Worm (Caenorhabditis elegans): ENCODE results near the gene lgc-35.

ce11 chrII:12880406-12880805 is 40.4 kb upstream of the lgc-35 start, which contains the start of gene F35C5.1:
- TF ChIP-seq hrde-1 (tag; optimal IDR thresholded peaks at IDR 0.05; ENCODE audit: borderline replicate concordance): no peak
- TF ChIP-seq unc-62 (GFP tag; optimal IDR thresholded peaks at IDR 0.05): no peak
- no peak for TF ChIP-seq F57C9.4 (tag; optimal IDR thresholded peaks at IDR 0.05)
- TF ChIP-seq ztf-25 (GFP tag; IDR thresholded peaks at IDR 0.05): no peak
